Worm (Caenorhabditis elegans) whole organism, L1 larva: ENCODE results near the gene Y50D4B.4.

Source experiments
- C16A3.4 ChIP-seq: fragments of 150-350 bp; optimal IDR thresholded peaks from 2 replicates; lab custom pipeline; 2014; ENCODE audit warnings: missing biosample characterization, missing genetic modification characterization
- C34B4.2 ChIP-seq: sonication (generic microtip); optimal IDR thresholded peaks from 2 replicates; lab custom pipeline; 2017; ENCODE audit warnings: mild to moderate bottlenecking, missing genetic modification characterization, missing compliant biosample characterization
- aha-1 ChIP-seq: fragments of 150-350 bp; optimal IDR thresholded peaks from 2 replicates; lab custom pipeline; 2014; ENCODE audit warnings: missing biosample characterization, missing genetic modification characterization
- aly-2 ChIP-seq: fragments of 150-350 bp; optimal IDR thresholded peaks from 2 replicates; lab custom pipeline; 2014; ENCODE audit warnings: missing biosample characterization, missing genetic modification characterization
- ama-1 ChIP-seq: fragments of 150-350 bp; optimal IDR thresholded peaks from 2 replicates; lab custom pipeline; 2014
- ceh-63 ChIP-seq: fragments of 200-800 bp; sonication (Bioruptor generic); optimal IDR thresholded peaks from 2 replicates; lab custom pipeline; 2018; ENCODE audit warnings: mild to moderate bottlenecking, missing genetic modification characterization, missing compliant biosample characterization
- ceh-88 ChIP-seq: fragments of 200-800 bp; sonication (Bioruptor generic); IDR thresholded peaks from 2 replicates; pipeline ENCODE4 v1.3.6; 2022; ENCODE audit warnings: missing genetic modification characterization, missing compliant biosample characterization
- dpl-1 ChIP-seq, 3 experiments: fragments of 150-350 bp in 2 of 3; sonication (generic microtip) in 1 of 3; optimal IDR thresholded peaks; 2 replicates each; lab custom pipeline; 2014 to 2017; ENCODE audit warnings: missing biosample characterization in 3 of 3, missing genetic modification characterization in 3 of 3, missing genetic modification reagents in 3 of 3
- dsc-1 ChIP-seq: sonication (generic microtip); optimal IDR thresholded peaks from 2 replicates; lab custom pipeline; 2016; ENCODE audit warnings: mild to moderate bottlenecking, missing genetic modification characterization, missing compliant biosample characterization
- egl-27 ChIP-seq, 2 experiments: fragments of 150-350 bp in 1 of 2; sonication (generic microtip); optimal IDR thresholded peaks; 3 replicates each; lab custom pipeline; 2017 to 2018; ENCODE audit warnings: missing biosample characterization in 2 of 2, missing genetic modification characterization in 2 of 2, missing genetic modification reagents in 2 of 2
- elt-3 ChIP-seq, 6 experiments: fragments of 150-350 bp in 1 of 6; sonication (generic microtip); optimal IDR thresholded peaks; 2 replicates each; lab custom pipeline; 2017 to 2018; ENCODE audit warnings: missing biosample characterization in 6 of 6, missing genetic modification characterization in 6 of 6, inconsistent platforms in 1 of 6
- ets-5 ChIP-seq: fragments of 200-800 bp; sonication (Bioruptor generic); IDR thresholded peaks from 2 replicates; pipeline ENCODE4 v1.3.6; 2022; ENCODE audit warnings: missing genetic modification characterization, missing compliant biosample characterization
- fkh-4 ChIP-seq: sonication (generic microtip); optimal IDR thresholded peaks from 2 replicates; lab custom pipeline; 2016; ENCODE audit warnings: missing compliant biosample characterization, missing genetic modification characterization, borderline replicate concordance
- hlh-17 ChIP-seq: fragments of 200-800 bp; sonication (Bioruptor generic); optimal IDR thresholded peaks from 2 replicates; lab custom pipeline; 2018; ENCODE audit warnings: missing genetic modification characterization, mild to moderate bottlenecking, missing compliant biosample characterization, moderate library complexity, borderline replicate concordance
- hlh-4 ChIP-seq: sonication (generic microtip); optimal IDR thresholded peaks from 2 replicates; lab custom pipeline; 2016; ENCODE audit warnings: mild to moderate bottlenecking, missing genetic modification characterization, missing compliant biosample characterization
- hpl-2 ChIP-seq: fragments of 150-350 bp; optimal IDR thresholded peaks from 2 replicates; lab custom pipeline; 2014; ENCODE audit warnings: missing biosample characterization, missing genetic modification reagents, missing genetic modification characterization
- isw-1 ChIP-seq: fragments of 200-800 bp; sonication (Bioruptor generic); IDR thresholded peaks from 2 replicates; pipeline ENCODE4 v1.3.6; 2022; ENCODE audit warnings: missing genetic modification characterization, missing compliant biosample characterization
- jun-1 ChIP-seq: fragments of 150-350 bp; optimal IDR thresholded peaks from 2 replicates; lab custom pipeline; 2014; ENCODE audit warnings: missing biosample characterization, missing genetic modification reagents, missing genetic modification characterization
- lin-13 ChIP-seq: fragments of 150-350 bp; optimal IDR thresholded peaks from 2 replicates; lab custom pipeline; 2014; ENCODE audit warnings: missing biosample characterization, missing genetic modification reagents, missing genetic modification characterization
- lin-35 ChIP-seq, 2 experiments: fragments of 150-350 bp; optimal IDR thresholded peaks; 2 replicates each; lab custom pipeline; 2014; ENCODE audit warnings: missing biosample characterization in 2 of 2, missing genetic modification characterization in 2 of 2, missing genetic modification reagents in 2 of 2
- lir-3 ChIP-seq: sonication (generic microtip); optimal IDR thresholded peaks from 2 replicates; lab custom pipeline; 2016; ENCODE audit warnings: mild to moderate bottlenecking, missing genetic modification characterization, moderate library complexity, missing compliant biosample characterization; ENCODE audit not compliant: poor library complexity
- mdl-1 ChIP-seq, 2 experiments: fragments of 150-350 bp; optimal IDR thresholded peaks; 2 replicates each; lab custom pipeline; 2014 to 2017; ENCODE audit warnings: missing biosample characterization in 2 of 2, missing genetic modification characterization in 2 of 2, inconsistent platforms in 1 of 2
- mef-2 ChIP-seq: fragments of 150-350 bp; optimal IDR thresholded peaks from 2 replicates; lab custom pipeline; 2014; ENCODE audit warnings: missing biosample characterization, missing genetic modification characterization
- mep-1 ChIP-seq: fragments of 150-350 bp; optimal IDR thresholded peaks from 2 replicates; lab custom pipeline; 2014; ENCODE audit warnings: missing biosample characterization, missing genetic modification characterization
- nhr-12 ChIP-seq: sonication (generic microtip); optimal IDR thresholded peaks from 2 replicates; lab custom pipeline; 2017; ENCODE audit warnings: missing biosample characterization, missing genetic modification characterization
- nhr-237 ChIP-seq: fragments of 150-350 bp; optimal IDR thresholded peaks from 2 replicates; lab custom pipeline; 2014; ENCODE audit warnings: missing biosample characterization, missing genetic modification characterization
- nhr-28 ChIP-seq: fragments of 150-350 bp; optimal IDR thresholded peaks from 2 replicates; lab custom pipeline; 2014; ENCODE audit warnings: missing biosample characterization, missing genetic modification characterization
- nhr-76 ChIP-seq: sonication (generic microtip); optimal IDR thresholded peaks from 2 replicates; lab custom pipeline; 2017; ENCODE audit warnings: missing biosample characterization, missing genetic modification characterization
- nhr-77 ChIP-seq: fragments of 150-350 bp; optimal IDR thresholded peaks from 2 replicates; lab custom pipeline; 2014; ENCODE audit warnings: missing biosample characterization, missing genetic modification characterization
- nhr-85 ChIP-seq: sonication (generic microtip); peaks from one replicate; lab custom pipeline; 2016; ENCODE audit warnings: missing genetic modification characterization, inconsistent platforms, missing compliant biosample characterization
- nhr-90 ChIP-seq: sonication (generic microtip); optimal IDR thresholded peaks from 2 replicates; lab custom pipeline; 2016; ENCODE audit warnings: mild to moderate bottlenecking, missing genetic modification characterization, missing compliant biosample characterization; ENCODE audit not compliant: poor library complexity
- pag-3 ChIP-seq: sonication (generic microtip); optimal IDR thresholded peaks from 2 replicates; lab custom pipeline; 2017; ENCODE audit warnings: missing genetic modification characterization, mild to moderate bottlenecking, missing compliant biosample characterization, antibody characterized with exemption, borderline replicate concordance; ENCODE audit not compliant: insufficient read depth
- pax-3 ChIP-seq: fragments of 200-800 bp; sonication (Bioruptor generic); optimal IDR thresholded peaks from 2 replicates; lab custom pipeline; 2018; ENCODE audit warnings: mild to moderate bottlenecking, missing genetic modification characterization, moderate library complexity, missing compliant biosample characterization
- rnt-1 ChIP-seq: sonication (generic microtip); optimal IDR thresholded peaks from 2 replicates; lab custom pipeline; 2016; ENCODE audit warnings: mild to moderate bottlenecking, missing genetic modification characterization, moderate library complexity, missing compliant biosample characterization
- snpc-4 ChIP-seq: fragments of 150-350 bp; optimal IDR thresholded peaks from 2 replicates; lab custom pipeline; 2014; ENCODE audit warnings: missing biosample characterization, missing genetic modification characterization
- sox-4 ChIP-seq: sonication (generic microtip); optimal IDR thresholded peaks from 2 replicates; lab custom pipeline; 2016; ENCODE audit warnings: missing genetic modification characterization, missing compliant biosample characterization
- sup-37 ChIP-seq: fragments of 200-800 bp; sonication (Bioruptor generic); optimal IDR thresholded peaks from 2 replicates; lab custom pipeline; 2018; ENCODE audit warnings: mild to moderate bottlenecking, missing genetic modification characterization, missing compliant biosample characterization
- swsn-7 ChIP-seq: sonication (generic microtip); optimal IDR thresholded peaks from 2 replicates; lab custom pipeline; 2016; ENCODE audit warnings: missing genetic modification characterization, missing compliant biosample characterization
- tbx-2 ChIP-seq: sonication (generic microtip); optimal IDR thresholded peaks from 2 replicates; lab custom pipeline; 2016; ENCODE audit warnings: missing genetic modification characterization, missing compliant biosample characterization
- tlp-1 ChIP-seq: fragments of 150-350 bp; optimal IDR thresholded peaks from 2 replicates; lab custom pipeline; 2014; ENCODE audit warnings: missing biosample characterization, missing genetic modification characterization
- unc-30 ChIP-seq: sonication (generic microtip); optimal IDR thresholded peaks from 2 replicates; lab custom pipeline; 2017; ENCODE audit warnings: missing biosample characterization, missing genetic modification characterization
- unc-62 ChIP-seq: fragments of 150-350 bp; optimal IDR thresholded peaks from 2 replicates; lab custom pipeline; 2014; ENCODE audit warnings: missing biosample characterization, missing genetic modification reagents, missing genetic modification characterization
- unc-86 ChIP-seq: sonication (generic microtip); optimal IDR thresholded peaks from 2 replicates; lab custom pipeline; 2016; ENCODE audit warnings: missing genetic modification characterization, missing compliant biosample characterization
- unc-98 ChIP-seq: fragments of 200-800 bp; sonication (Bioruptor generic); IDR thresholded peaks from 2 replicates; pipeline ENCODE4 v1.3.6; 2022; ENCODE audit warnings: missing genetic modification characterization, missing compliant biosample characterization
- ztf-4 ChIP-seq: fragments of 150-350 bp; optimal IDR thresholded peaks from 2 replicates; lab custom pipeline; 2014; ENCODE audit warnings: missing biosample characterization, missing genetic modification characterization

Gene Y50D4B.4

ce11 chrV:1060219-1060863 is 32.1 kb upstream of the Y50D4B.4 start (continued):
- no peak for TF ChIP-seq aly-2 (tag; lab: Kevin White, UChicago)
- no peak for TF ChIP-seq mdl-1 (tag; optimal IDR thresholded peaks at IDR 0.05; lab: Kevin White, UChicago)
- peak; percentile 49 for TF ChIP-seq nhr-90 (tag; lab: Kevin White, UChicago)
- TF ChIP-seq ztf-4 (tag; lab: Kevin White, UChicago), result no peak
- TF ChIP-seq lin-35 (GFP tag; optimal IDR thresholded peaks at IDR 0.05; lab: Kevin White, UChicago), result peak in 1 of 2 experiments; percentile 38

ce11 chrV:1061295-1061694 is 31.2 kb upstream of the Y50D4B.4 start, which contains the start of gene rnst-2:
rnst-2 (plus strand) TSS chrV:1061595.
- TF ChIP-seq nhr-77 (no peak), hlh-17 (no peak), tbx-2 (no peak), snpc-4 (tag; lab: Kevin White, UChicago) (no peak), aly-2 (tag; lab: Kevin White, UChicago) (no peak), lir-3 (tag; lab: Kevin White, UChicago) (no peak), nhr-90 (tag; lab: Kevin White, UChicago) (no peak), mdl-1 (tag; optimal IDR thresholded peaks at IDR 0.05; lab: Kevin White, UChicago) (no peak), unc-86 (tag; lab: Kevin White, UChicago) (no peak), isw-1 (no peak), nhr-28 (tag; lab: Kevin White, UChicago) (no peak), dpl-1 (GFP tag; optimal IDR thresholded peaks at IDR 0.05; lab: Kevin White, UChicago) (no peak), nhr-76 (no peak), mep-1 (tag; lab: Kevin White, UChicago) (no peak), ceh-88 (GFP tag; lab: Robert Waterston, UW) (no peak), unc-98 (no peak), aha-1 (no peak), pax-3 (no peak)
- TF ChIP-seq, all 84 proteins: peak for 0

ce11 chrV:1064491-1064890 is 28.0 kb upstream of the Y50D4B.4 start, which contains the start of gene str-67:
str-67 (minus strand) TSS chrV:1064591.
- TF ChIP-seq hlh-4 (tag; lab: Kevin White, UChicago) (no peak), ets-5 (GFP tag; lab: Robert Waterston, UW) (no peak), nhr-237 (tag; lab: Kevin White, UChicago) (no peak), dpl-1 (GFP tag; optimal IDR thresholded peaks at IDR 0.05; lab: Kevin White, UChicago) (no peak), rnt-1 (tag; lab: Kevin White, UChicago) (no peak), swsn-7 (tag; lab: Kevin White, UChicago) (no peak), ztf-4 (tag; lab: Kevin White, UChicago) (no peak), mef-2 (tag; lab: Kevin White, UChicago) (no peak), tlp-1 (tag; lab: Kevin White, UChicago) (no peak), fkh-4 (no peak), dsc-1 (tag; lab: Kevin White, UChicago) (no peak), pag-3 (tag; lab: Kevin White, UChicago) (no peak), C16A3.4 (no peak), C34B4.2 (tag; lab: Kevin White, UChicago) (no peak), aha-1 (no peak), sox-4 (tag; lab: Kevin White, UChicago) (no peak), lin-13 (GFP tag; lab: Kevin White, UChicago) (no peak), hpl-2 (GFP tag; lab: Kevin White, UChicago) (no peak)

- TF ChIP-seq aha-1 (no peak), unc-62 (GFP tag; lab: Kevin White, UChicago) (no peak), ets-5 (GFP tag; lab: Robert Waterston, UW) (no peak), elt-3 (tag; optimal IDR thresholded peaks at IDR 0.05; lab: Kevin White, UChicago) (no peak), egl-27 (tag; optimal IDR thresholded peaks at IDR 0.05; lab: Kevin White, UChicago) (no peak), ama-1 (no peak), ceh-63 (GFP tag; lab: Kevin White, UChicago) (no peak), sup-37 (GFP tag; lab: Kevin White, UChicago) (no peak), jun-1 (tag; lab: Kevin White, UChicago) (no peak), nhr-12 (tag; lab: Kevin White, UChicago) (no peak), unc-30 (tag; lab: Kevin White, UChicago) (no peak), nhr-85 (tag; lab: Kevin White, UChicago) (no peak)
- TF ChIP-seq, all 84 proteins: peak for 0
Observed at ce11 chrV:1067468-1067867, 25.0 kb upstream of the Y50D4B.4 start, which contains the start of gene K10C9.7. K10C9.7 (minus strand) TSS chrV:1067568.
